Fruit fly (Drosophila melanogaster): ENCODE measurements around the gene Mi-2.

Mi-2 gene

dm6 chr3L:19932917-19933316 is 22.9 kb upstream of the Mi-2 start (continued):
- TF ChIP-seq scrt (GFP tag; optimal IDR thresholded peaks at IDR 0.05) (peak; percentile 69), CG10209 (GFP tag; optimal IDR thresholded peaks at IDR 0.05) (peak; percentile 34), jumu (GFP tag; optimal IDR thresholded peaks at IDR 0.05) (no peak), CG7928 (GFP tag; optimal IDR thresholded peaks at IDR 0.05) (no peak), CG12659 (GFP tag; optimal IDR thresholded peaks at IDR 0.05) (peak; percentile 21), C15 (GFP tag; IDR thresholded peaks at IDR 0.05) (no peak), H2.0 (GFP tag; IDR thresholded peaks at IDR 0.05) (no peak), fd3F (GFP tag; optimal IDR thresholded peaks at IDR 0.05) (peak; percentile 5), Pdp1 (GFP tag; optimal IDR thresholded peaks at IDR 0.05) (peak in 1 of 2 experiments; percentile 26), Meics (GFP tag; optimal IDR thresholded peaks at IDR 0.05) (peak; percentile 45), CG17186 (GFP tag; optimal IDR thresholded peaks at IDR 0.05) (no peak), Hsf (GFP tag; optimal IDR thresholded peaks at IDR 0.05) (no peak), CG1647 (GFP tag; optimal IDR thresholded peaks at IDR 0.05) (no peak), Lhr (GFP tag; optimal IDR thresholded peaks at IDR 0.05) (no peak), CG32532 (GFP tag; IDR thresholded peaks at IDR 0.05) (peak; percentile 66; the same call in 1 of the 2 replicates), sens (GFP tag) (peak; percentile 85), fd96Cb (tag; optimal IDR thresholded peaks at IDR 0.05) (no peak), CG16779 (GFP tag; IDR thresholded peaks at IDR 0.05) (no peak), CG14050 (GFP tag; IDR thresholded peaks at IDR 0.05) (no peak), CG3281 (GFP tag; optimal IDR thresholded peaks at IDR 0.05) (peak; percentile 55), lbe (GFP tag; optimal IDR thresholded peaks at IDR 0.05) (no peak), Rfx (GFP tag; IDR thresholded peaks at IDR 0.05) (peak; percentile 47; the same call in 1 of the 2 replicates), CG11085 (GFP tag; IDR thresholded peaks at IDR 0.05) (no peak), wek (GFP tag; optimal IDR thresholded peaks at IDR 0.05) (peak; percentile 78), CG9609 (GFP tag; optimal IDR thresholded peaks at IDR 0.05) (no peak), corto (GFP tag; optimal IDR thresholded peaks at IDR 0.05) (no peak), CG14667 (GFP tag; IDR thresholded peaks at IDR 0.05) (no peak), Fer3 (tag; optimal IDR thresholded peaks at IDR 0.05) (peak; percentile 19), D (optimal IDR thresholded peaks at IDR 0.05) (no peak), D (GFP tag; optimal IDR thresholded peaks at IDR 0.05) (no peak), Awh (GFP tag; IDR thresholded peaks at IDR 0.05) (peak; percentile 48; the same call in 1 of the 2 replicates), CkIIα-i1 (GFP tag; IDR thresholded peaks at IDR 0.05) (no peak), Rx (GFP tag; IDR thresholded peaks at IDR 0.05) (no peak), gce (GFP tag; IDR thresholded peaks at IDR 0.05) (no peak), CG11456 (GFP tag; IDR thresholded peaks at IDR 0.05) (no peak), sr (GFP tag; IDR thresholded peaks at IDR 0.05) (no peak), esg (GFP tag; conservative IDR thresholded peaks at IDR 0.05) (no peak), CG1602 (GFP tag; optimal IDR thresholded peaks at IDR 0.05) (no peak), CG33557 (GFP tag; optimal IDR thresholded peaks at IDR 0.05) (no peak), HmgD (GFP tag; optimal IDR thresholded peaks at IDR 0.05) (no peak), ase (GFP tag; IDR thresholded peaks at IDR 0.05) (no peak), bbx (GFP tag; IDR thresholded peaks at IDR 0.05; ENCODE audit: partially characterized antibody) (no peak), sens-2 (GFP tag; IDR thresholded peaks at IDR 0.05) (peak; percentile 77), CG34224 (GFP tag; IDR thresholded peaks at IDR 0.05; ENCODE audit: partially characterized antibody) (no peak), bab2 (GFP tag; optimal IDR thresholded peaks at IDR 0.05) (no peak), CG12744 (GFP tag; optimal IDR thresholded peaks at IDR 0.05) (no peak), CG6791 (GFP tag; IDR thresholded peaks at IDR 0.05; ENCODE audit: partially characterized antibody) (no peak), H15 (GFP tag; IDR thresholded peaks at IDR 0.05) (no peak), CG3726 (GFP tag; IDR thresholded peaks at IDR 0.05) (no peak; the same call in 2 of the 3 replicates), Oli (tag; optimal IDR thresholded peaks at IDR 0.05) (peak; percentile 1), CG2120 (GFP tag; optimal IDR thresholded peaks at IDR 0.05) (peak; percentile 64), CG10462 (GFP tag; optimal IDR thresholded peaks at IDR 0.05) (no peak)

All from whole organism, embryonic.